Fruit fly (Drosophila melanogaster) whole organism, wandering third instar larva: ENCODE results near the gene Moe.

ENCODE experiments used
- Abd-B ChIP-seq: fragments of >200 bp; optimal IDR thresholded peaks from 2 replicates; lab custom pipeline; 2017; ENCODE audit warnings: missing biosample characterization, missing genetic modification characterization
- CG32264 ChIP-seq: fragments of 200-800 bp; sonication (Bioruptor generic); optimal IDR thresholded peaks from 2 replicates; lab custom pipeline; 2016; ENCODE audit warnings: missing biosample characterization, missing genetic modification characterization
- CG9705 ChIP-seq: fragments of 200-800 bp; sonication (Bioruptor generic); optimal IDR thresholded peaks from 2 replicates; lab custom pipeline; 2018; ENCODE audit warnings: missing biosample characterization, mild to moderate bottlenecking, missing genetic modification characterization
- CrebA ChIP-seq: fragments of 200-800 bp; sonication (Bioruptor generic); optimal IDR thresholded peaks from 2 replicates; lab custom pipeline; 2016; ENCODE audit warnings: missing biosample characterization, mild to moderate bottlenecking, missing genetic modification characterization, borderline replicate concordance
- Dfd ChIP-seq: fragments of >200 bp; optimal IDR thresholded peaks from 2 replicates; lab custom pipeline; 2017; ENCODE audit warnings: missing biosample characterization, missing genetic modification characterization
- Dif ChIP-seq: fragments of 200-275, 200-300 bp; sonication (Bioruptor generic); optimal IDR thresholded peaks from 2 replicates; lab custom pipeline; 2018; ENCODE audit warnings: missing biosample characterization, missing genetic modification characterization; ENCODE audit not compliant: partially characterized antibody
- GATAd ChIP-seq: sonication (Bioruptor generic); optimal IDR thresholded peaks from 2 replicates; lab custom pipeline; 2016; ENCODE audit warnings: missing biosample characterization, missing genetic modification characterization
- HLH106 ChIP-seq: fragments of 200-800 bp; optimal IDR thresholded peaks from 3 replicates; lab custom pipeline; 2019; ENCODE audit warnings: missing biosample characterization, mild to moderate bottlenecking, missing genetic modification characterization, moderate library complexity
- Hnf4 ChIP-seq: fragments of 200-800 bp; sonication (Bioruptor generic); optimal IDR thresholded peaks from 2 replicates; lab custom pipeline; 2016; ENCODE audit warnings: missing biosample characterization, mild to moderate bottlenecking, missing genetic modification characterization
- Hr78 ChIP-seq: fragments of >200 bp; optimal IDR thresholded peaks from 2 replicates; lab custom pipeline; 2017; ENCODE audit warnings: missing biosample characterization, missing genetic modification characterization
- Hr83 ChIP-seq: fragments of 200-300 bp; sonication (Bioruptor generic); optimal IDR thresholded peaks from 2 replicates; lab custom pipeline; 2016; ENCODE audit warnings: missing biosample characterization, mild to moderate bottlenecking, missing genetic modification characterization, moderate library complexity; ENCODE audit not compliant: poor library complexity, severe bottlenecking
- Jra ChIP-seq: sonication (Bioruptor generic); optimal IDR thresholded peaks from 2 replicates; lab custom pipeline; 2016; ENCODE audit warnings: missing biosample characterization, missing genetic modification characterization
- Mio ChIP-seq: sonication (Bioruptor generic); optimal IDR thresholded peaks from 2 replicates; lab custom pipeline; 2016; ENCODE audit warnings: missing biosample characterization, missing genetic modification characterization
- Myc ChIP-seq: fragments of >200 bp; optimal IDR thresholded peaks from 2 replicates; lab custom pipeline; 2017
- OdsH ChIP-seq: fragments of 200-800 bp; sonication (Bioruptor generic); optimal IDR thresholded peaks from 2 replicates; lab custom pipeline; 2016; ENCODE audit warnings: missing biosample characterization, mild to moderate bottlenecking, missing genetic modification characterization
- Rel ChIP-seq, 2 experiments: fragments of 200-800 bp; sonication (Bioruptor generic) in 1 of 2; optimal IDR thresholded peaks; 2 replicates in 1 of 2; 3 replicates in 1 of 2; lab custom pipeline; 2016 to 2019; ENCODE audit warnings: mild to moderate bottlenecking in 2 of 2, missing biosample characterization in 2 of 2, missing genetic modification characterization in 2 of 2, moderate library complexity in 1 of 2
- Sp1 ChIP-seq: fragments of 200-800 bp; sonication (Bioruptor generic); optimal IDR thresholded peaks from 3 replicates; lab custom pipeline; 2019; ENCODE audit warnings: missing biosample characterization, mild to moderate bottlenecking, missing genetic modification characterization, moderate library complexity
- Vsx2 ChIP-seq: fragments of 200-300, 225-300 bp; sonication (Bioruptor generic); optimal IDR thresholded peaks from 2 replicates; lab custom pipeline; 2018; ENCODE audit warnings: missing biosample characterization, missing genetic modification characterization; ENCODE audit not compliant: partially characterized antibody
- br ChIP-seq: fragments of 200-800 bp; sonication (Bioruptor generic); optimal IDR thresholded peaks from 2 replicates; lab custom pipeline; 2016; ENCODE audit warnings: missing biosample characterization, missing genetic modification characterization
- brk ChIP-seq: fragments of 200-800 bp; sonication (Bioruptor generic); optimal IDR thresholded peaks from 2 replicates; lab custom pipeline; 2016; ENCODE audit warnings: missing biosample characterization, mild to moderate bottlenecking, missing genetic modification characterization
- dl ChIP-seq, 2 experiments: fragments of 175-275, 200-275 bp in 1 of 2; fragments of 200-275 bp in 1 of 2; sonication (Bioruptor generic); optimal IDR thresholded peaks; lab custom pipeline; 2018; ENCODE audit warnings: mild to moderate bottlenecking in 2 of 2, missing biosample characterization in 2 of 2, missing genetic modification characterization in 2 of 2, moderate library complexity in 2 of 2; ENCODE audit not compliant: partially characterized antibody in 2 of 2, insufficient read depth in 1 of 2
- dmrt93B ChIP-seq: fragments of 200-800 bp; sonication (Bioruptor generic); optimal IDR thresholded peaks from 2 replicates; lab custom pipeline; 2018; ENCODE audit warnings: missing biosample characterization, mild to moderate bottlenecking, missing genetic modification characterization
- dsf ChIP-seq: sonication (Bioruptor generic); optimal IDR thresholded peaks from 2 replicates; lab custom pipeline; 2016; ENCODE audit warnings: missing biosample characterization, missing genetic modification characterization, borderline replicate concordance
- foxo ChIP-seq, 2 experiments: fragments of 200-800 bp; sonication (Bioruptor generic); optimal IDR thresholded peaks; 2 replicates in 1 of 2; 3 replicates in 1 of 2; lab custom pipeline; 2016 to 2017; ENCODE audit warnings: missing biosample characterization in 2 of 2, missing genetic modification characterization in 2 of 2
- h ChIP-seq: fragments of 200-800 bp; sonication (Bioruptor generic); optimal IDR thresholded peaks from 3 replicates; lab custom pipeline; 2016; ENCODE audit warnings: missing biosample characterization, mild to moderate bottlenecking, missing genetic modification characterization
- jim ChIP-seq: fragments of 175-275, 200-325 bp; sonication (Bioruptor generic); optimal IDR thresholded peaks from 2 replicates; lab custom pipeline; 2016; ENCODE audit warnings: missing biosample characterization, mild to moderate bottlenecking, missing genetic modification characterization
- lola ChIP-seq: fragments of >200 bp; optimal IDR thresholded peaks from 2 replicates; lab custom pipeline; 2017; ENCODE audit warnings: missing biosample characterization, missing genetic modification characterization
- psq ChIP-seq: fragments of 200-800 bp; sonication (Bioruptor generic); optimal IDR thresholded peaks from 3 replicates; lab custom pipeline; 2017; ENCODE audit warnings: missing biosample characterization, mild to moderate bottlenecking, missing genetic modification characterization, moderate library complexity
- rgr ChIP-seq: fragments of 200-800 bp; sonication (Bioruptor generic); optimal IDR thresholded peaks from 3 replicates; lab custom pipeline; 2016; ENCODE audit warnings: missing biosample characterization, mild to moderate bottlenecking, missing genetic modification characterization
- sage ChIP-seq: fragments of 200-800 bp; sonication (Bioruptor generic); optimal IDR thresholded peaks from 2 replicates; lab custom pipeline; 2016; ENCODE audit warnings: missing biosample characterization, mild to moderate bottlenecking, missing genetic modification characterization
- sv ChIP-seq: fragments of 200-800 bp; sonication (Bioruptor generic); optimal IDR thresholded peaks from 3 replicates; lab custom pipeline; 2016; ENCODE audit warnings: missing biosample characterization, missing genetic modification characterization
- tai ChIP-seq: sonication (Bioruptor generic); optimal IDR thresholded peaks from 2 replicates; lab custom pipeline; 2016; ENCODE audit warnings: missing biosample characterization, missing genetic modification characterization
- usp ChIP-seq: fragments of >200 bp; optimal IDR thresholded peaks from 2 replicates; lab custom pipeline; 2017; ENCODE audit warnings: missing biosample characterization, missing genetic modification characterization
- woc ChIP-seq: sonication (Bioruptor generic); optimal IDR thresholded peaks from 2 replicates; lab custom pipeline; 2016; ENCODE audit warnings: missing biosample characterization, mild to moderate bottlenecking, missing genetic modification characterization

The Moe gene

dm6 chrX:8843755-8844154 is 54.4 kb downstream of the Moe start:
- TF ChIP-seq Dif (GFP tag; lab: Kevin White, UChicago) (no peak), tai (GFP tag; lab: Kevin White, UChicago) (no peak), sage (GFP tag; lab: Kevin White, UChicago) (no peak), rgr (GFP tag; lab: Kevin White, UChicago) (no peak), foxo (GFP tag; optimal IDR thresholded peaks at IDR 0.05; lab: Kevin White, UChicago) (no peak), OdsH (GFP tag; lab: Kevin White, UChicago) (no peak), Hnf4 (GFP tag; lab: Kevin White, UChicago) (no peak), sv (GFP tag; lab: Kevin White, UChicago) (no peak), Vsx2 (GFP tag; lab: Kevin White, UChicago) (no peak), CG9705 (no peak), Myc (no peak), jim (GFP tag; lab: Kevin White, UChicago) (no peak), Sp1 (no peak), Hr83 (GFP tag; lab: Kevin White, UChicago) (no peak), woc (GFP tag; lab: Kevin White, UChicago) (no peak), dl (GFP tag; optimal IDR thresholded peaks at IDR 0.05; lab: Kevin White, UChicago; ENCODE audit: insufficient read depth in 1 of 2, partially characterized antibody in 2 of 2) (no peak), Rel (GFP tag; optimal IDR thresholded peaks at IDR 0.05; lab: Kevin White, UChicago) (no peak), Rel (tag; optimal IDR thresholded peaks at IDR 0.05; lab: Kevin White, UChicago) (no peak), br (GFP tag; lab: Kevin White, UChicago) (no peak), usp (GFP tag; lab: Kevin White, UChicago) (no peak)

dm6 chrX:8841438-8841837 is 56.7 kb downstream of the Moe start:
- no peak for TF ChIP-seq OdsH (GFP tag; lab: Kevin White, UChicago)
- peak; percentile 94 for TF ChIP-seq Dfd

dm6 chrX:8839370-8839769 is 58.8 kb downstream of the Moe start:
- TF ChIP-seq Dfd (no peak), dl (GFP tag; optimal IDR thresholded peaks at IDR 0.05; lab: Kevin White, UChicago; ENCODE audit: insufficient read depth in 1 of 2, partially characterized antibody in 2 of 2) (no peak), OdsH (GFP tag; lab: Kevin White, UChicago) (no peak), sage (GFP tag; lab: Kevin White, UChicago) (no peak), Mio (GFP tag; lab: Kevin White, UChicago) (no peak), brk (no peak), Hnf4 (GFP tag; lab: Kevin White, UChicago) (no peak), Jra (GFP tag; lab: Kevin White, UChicago) (no peak), dmrt93B (no peak), dsf (GFP tag; lab: Kevin White, UChicago) (no peak), Sp1 (no peak), usp (GFP tag; lab: Kevin White, UChicago) (no peak)

- TF ChIP-seq Myc (peak; percentile 75), rgr (GFP tag; lab: Kevin White, UChicago) (no peak), Rel (GFP tag; optimal IDR thresholded peaks at IDR 0.05; lab: Kevin White, UChicago) (no peak), Rel (tag; optimal IDR thresholded peaks at IDR 0.05; lab: Kevin White, UChicago) (peak; percentile 77)
- TF ChIP-seq, all 38 proteins: peak for 2
Observed at dm6 chrX:8837892-8838373, 60.2 kb downstream of the Moe start, which contains the start of gene CG12075. CG12075 (plus strand) TSS chrX:8838323.

dm6 chrX:8837184-8837583 is 60.9 kb downstream of the Moe start:
- TF ChIP-seq Hnf4 (GFP tag; lab: Kevin White, UChicago) (no peak), h (GFP tag; lab: Kevin White, UChicago) (peak; percentile 6)
- TF ChIP-seq, all 38 proteins: peak for 1

- no peak for TF ChIP-seq Mio (GFP tag; lab: Kevin White, UChicago)
- no peak for TF ChIP-seq dl (GFP tag; optimal IDR thresholded peaks at IDR 0.05; lab: Kevin White, UChicago; ENCODE audit: insufficient read depth in 1 of 2, partially characterized antibody in 2 of 2)
- no peak for TF ChIP-seq CG32264 (GFP tag; lab: Kevin White, UChicago)
- no peak for TF ChIP-seq OdsH (GFP tag; lab: Kevin White, UChicago)
- no peak for TF ChIP-seq Dfd
- peak; percentile 38 for TF ChIP-seq h (GFP tag; lab: Kevin White, UChicago)
- no peak for TF ChIP-seq sv (GFP tag; lab: Kevin White, UChicago)
- TF ChIP-seq Hnf4 (GFP tag; lab: Kevin White, UChicago) = peak; percentile 2
- TF ChIP-seq Rel (GFP tag; optimal IDR thresholded peaks at IDR 0.05; lab: Kevin White, UChicago) = no peak
- no peak for TF ChIP-seq Rel (tag; optimal IDR thresholded peaks at IDR 0.05; lab: Kevin White, UChicago)
- peak; percentile 15 for TF ChIP-seq psq (GFP tag; lab: Kevin White, UChicago)
- no peak for TF ChIP-seq Myc
- no peak for TF ChIP-seq lola (GFP tag; lab: Kevin White, UChicago)
- TF ChIP-seq HLH106 (tag; lab: Kevin White, UChicago) = peak; percentile 20
- peak; percentile 40 for TF ChIP-seq woc (GFP tag; lab: Kevin White, UChicago)
- TF ChIP-seq usp (GFP tag; lab: Kevin White, UChicago) = no peak
- TF ChIP-seq dmrt93B = no peak
- no peak for TF ChIP-seq Hr78 (GFP tag; lab: Kevin White, UChicago)
- TF ChIP-seq jim (GFP tag; lab: Kevin White, UChicago) = no peak
- TF ChIP-seq Dif (GFP tag; lab: Kevin White, UChicago) = no peak
- TF ChIP-seq rgr (GFP tag; lab: Kevin White, UChicago) = peak; percentile 4
- TF ChIP-seq sage (GFP tag; lab: Kevin White, UChicago) = no peak
- no peak for TF ChIP-seq GATAd (GFP tag; lab: Kevin White, UChicago)
- no peak for TF ChIP-seq CG9705
- TF ChIP-seq Abd-B (GFP tag; lab: Kevin White, UChicago) = no peak
- no peak for TF ChIP-seq CrebA
- TF ChIP-seq tai (GFP tag; lab: Kevin White, UChicago) = no peak
- TF ChIP-seq Hr83 (GFP tag; lab: Kevin White, UChicago) = no peak
Observed at dm6 chrX:8836566-8836965, 61.6 kb downstream of the Moe start.
